Worm (Caenorhabditis elegans) whole organism, L1 larva: Measurements from ENCODE around the gene F23D12.3.

Experiments
- C04F5.9 ChIP-seq: sonication (generic microtip); optimal IDR thresholded peaks from 2 replicates; lab custom pipeline; 2016; ENCODE audit warnings: missing genetic modification characterization, missing compliant biosample characterization
- C16A3.4 ChIP-seq: fragments of 150-350 bp; optimal IDR thresholded peaks from 2 replicates; lab custom pipeline; 2014; ENCODE audit warnings: missing biosample characterization, missing genetic modification characterization
- C34B4.2 ChIP-seq: sonication (generic microtip); optimal IDR thresholded peaks from 2 replicates; lab custom pipeline; 2017; ENCODE audit warnings: mild to moderate bottlenecking, missing genetic modification characterization, missing compliant biosample characterization
- F16B12.6 ChIP-seq: fragments of 150-350 bp; optimal IDR thresholded peaks from 2 replicates; lab custom pipeline; 2014; ENCODE audit warnings: missing biosample characterization, missing genetic modification characterization
- Y116A8C.19 ChIP-seq: sonication (generic microtip); optimal IDR thresholded peaks from 2 replicates; lab custom pipeline; 2016; ENCODE audit warnings: missing compliant biosample characterization, missing genetic modification characterization, borderline replicate concordance
- aha-1 ChIP-seq: fragments of 150-350 bp; optimal IDR thresholded peaks from 2 replicates; lab custom pipeline; 2014; ENCODE audit warnings: missing biosample characterization, missing genetic modification characterization
- aly-2 ChIP-seq: fragments of 150-350 bp; optimal IDR thresholded peaks from 2 replicates; lab custom pipeline; 2014; ENCODE audit warnings: missing biosample characterization, missing genetic modification characterization
- ceh-63 ChIP-seq: fragments of 200-800 bp; sonication (Bioruptor generic); optimal IDR thresholded peaks from 2 replicates; lab custom pipeline; 2018; ENCODE audit warnings: mild to moderate bottlenecking, missing genetic modification characterization, missing compliant biosample characterization
- ceh-8 ChIP-seq: fragments of 200-800 bp; sonication (Bioruptor generic); optimal IDR thresholded peaks from 2 replicates; lab custom pipeline; 2018; ENCODE audit warnings: mild to moderate bottlenecking, missing genetic modification characterization, moderate library complexity, missing compliant biosample characterization
- ceh-88 ChIP-seq: fragments of 200-800 bp; sonication (Bioruptor generic); IDR thresholded peaks from 2 replicates; pipeline ENCODE4 v1.3.6; 2022; ENCODE audit warnings: missing genetic modification characterization, missing compliant biosample characterization
- ces-1 ChIP-seq: fragments of 150-350 bp; optimal IDR thresholded peaks from 2 replicates; lab custom pipeline; 2014; ENCODE audit warnings: missing biosample characterization, missing genetic modification reagents, missing genetic modification characterization
- efl-1 ChIP-seq, 4 experiments: fragments of 150-350 bp; optimal IDR thresholded peaks in 3 of 4; peaks in 1 of 4; 1 replicate in 1 of 4; 2 replicates in 3 of 4; lab custom pipeline; 2014; ENCODE audit warnings: missing biosample characterization in 2 of 4, missing genetic modification characterization in 2 of 4, missing genetic modification reagents in 2 of 4
- egl-13 ChIP-seq: sonication (generic microtip); optimal IDR thresholded peaks from 2 replicates; lab custom pipeline; 2016; ENCODE audit warnings: missing genotype, missing genetic modification reagents, missing genetic modification characterization, missing compliant biosample characterization
- egl-27 ChIP-seq, 2 experiments: fragments of 150-350 bp in 1 of 2; sonication (generic microtip); optimal IDR thresholded peaks; 3 replicates each; lab custom pipeline; 2017 to 2018; ENCODE audit warnings: missing biosample characterization in 2 of 2, missing genetic modification characterization in 2 of 2, missing genetic modification reagents in 2 of 2
- elt-2 ChIP-seq: sonication (generic microtip); optimal IDR thresholded peaks from 2 replicates; lab custom pipeline; 2016; ENCODE audit warnings: missing genetic modification characterization, mild to moderate bottlenecking, inconsistent platforms, missing compliant biosample characterization, missing genetic modification reagents
- elt-3 ChIP-seq, 6 experiments: fragments of 150-350 bp in 1 of 6; sonication (generic microtip); optimal IDR thresholded peaks; 2 replicates each; lab custom pipeline; 2017 to 2018; ENCODE audit warnings: missing biosample characterization in 6 of 6, missing genetic modification characterization in 6 of 6, inconsistent platforms in 1 of 6
- ets-5 ChIP-seq: fragments of 200-800 bp; sonication (Bioruptor generic); IDR thresholded peaks from 2 replicates; pipeline ENCODE4 v1.3.6; 2022; ENCODE audit warnings: missing genetic modification characterization, missing compliant biosample characterization
- fkh-10 ChIP-seq: sonication (generic microtip); optimal IDR thresholded peaks from 2 replicates; lab custom pipeline; 2017; ENCODE audit warnings: missing biosample characterization, missing genetic modification reagents, missing genetic modification characterization
- fkh-4 ChIP-seq: sonication (generic microtip); optimal IDR thresholded peaks from 2 replicates; lab custom pipeline; 2016; ENCODE audit warnings: missing compliant biosample characterization, missing genetic modification characterization, borderline replicate concordance
- fkh-8 ChIP-seq: sonication (generic microtip); optimal IDR thresholded peaks from 2 replicates; lab custom pipeline; 2016; ENCODE audit warnings: mild to moderate bottlenecking, missing genetic modification characterization, missing compliant biosample characterization
- fos-1 ChIP-seq: fragments of 150-350 bp; optimal IDR thresholded peaks from 2 replicates; lab custom pipeline; 2014; ENCODE audit warnings: missing biosample characterization, missing genetic modification characterization
- grh-1 ChIP-seq: fragments of 200-800 bp; sonication (Bioruptor generic); IDR thresholded peaks from 2 replicates; pipeline ENCODE4 v1.3.6; 2022; ENCODE audit warnings: missing genetic modification reagents, missing genetic modification characterization, missing compliant biosample characterization
- hlh-4 ChIP-seq: sonication (generic microtip); optimal IDR thresholded peaks from 2 replicates; lab custom pipeline; 2016; ENCODE audit warnings: mild to moderate bottlenecking, missing genetic modification characterization, missing compliant biosample characterization
- irx-1 ChIP-seq: sonication (generic microtip); optimal IDR thresholded peaks from 2 replicates; lab custom pipeline; 2016; ENCODE audit warnings: missing genetic modification characterization, missing compliant biosample characterization
- lin-13 ChIP-seq: fragments of 150-350 bp; optimal IDR thresholded peaks from 2 replicates; lab custom pipeline; 2014; ENCODE audit warnings: missing biosample characterization, missing genetic modification reagents, missing genetic modification characterization
- lin-35 ChIP-seq, 2 experiments: fragments of 150-350 bp; optimal IDR thresholded peaks; 2 replicates each; lab custom pipeline; 2014; ENCODE audit warnings: missing biosample characterization in 2 of 2, missing genetic modification characterization in 2 of 2, missing genetic modification reagents in 2 of 2
- lin-39 ChIP-seq: fragments of 150-350 bp; optimal IDR thresholded peaks from 2 replicates; lab custom pipeline; 2014; ENCODE audit warnings: missing biosample characterization, missing genetic modification reagents, missing genetic modification characterization
- lir-3 ChIP-seq: sonication (generic microtip); optimal IDR thresholded peaks from 2 replicates; lab custom pipeline; 2016; ENCODE audit warnings: mild to moderate bottlenecking, missing genetic modification characterization, moderate library complexity, missing compliant biosample characterization; ENCODE audit not compliant: poor library complexity
- mab-9 ChIP-seq: fragments of 200-800 bp; sonication (Bioruptor generic); IDR thresholded peaks from 2 replicates; pipeline ENCODE4 v1.3.6; 2022; ENCODE audit warnings: missing genetic modification reagents, missing genetic modification characterization, missing compliant biosample characterization
- mef-2 ChIP-seq: fragments of 150-350 bp; optimal IDR thresholded peaks from 2 replicates; lab custom pipeline; 2014; ENCODE audit warnings: missing biosample characterization, missing genetic modification characterization
- mep-1 ChIP-seq: fragments of 150-350 bp; optimal IDR thresholded peaks from 2 replicates; lab custom pipeline; 2014; ENCODE audit warnings: missing biosample characterization, missing genetic modification characterization
- nhr-11 ChIP-seq: fragments of 150-350 bp; optimal IDR thresholded peaks from 2 replicates; lab custom pipeline; 2014; ENCODE audit warnings: missing biosample characterization, missing genetic modification characterization
- nhr-12 ChIP-seq: sonication (generic microtip); optimal IDR thresholded peaks from 2 replicates; lab custom pipeline; 2017; ENCODE audit warnings: missing biosample characterization, missing genetic modification characterization
- nhr-20 ChIP-seq: sonication (generic microtip); optimal IDR thresholded peaks from 2 replicates; lab custom pipeline; 2016; ENCODE audit warnings: mild to moderate bottlenecking, missing genetic modification characterization, missing compliant biosample characterization
- nhr-237 ChIP-seq: fragments of 150-350 bp; optimal IDR thresholded peaks from 2 replicates; lab custom pipeline; 2014; ENCODE audit warnings: missing biosample characterization, missing genetic modification characterization
- nhr-28 ChIP-seq: fragments of 150-350 bp; optimal IDR thresholded peaks from 2 replicates; lab custom pipeline; 2014; ENCODE audit warnings: missing biosample characterization, missing genetic modification characterization
- nhr-71 ChIP-seq: sonication (generic microtip); optimal IDR thresholded peaks from 2 replicates; lab custom pipeline; 2016; ENCODE audit warnings: mild to moderate bottlenecking, missing genetic modification characterization, moderate library complexity, missing compliant biosample characterization
- nhr-76 ChIP-seq: sonication (generic microtip); optimal IDR thresholded peaks from 2 replicates; lab custom pipeline; 2017; ENCODE audit warnings: missing biosample characterization, missing genetic modification characterization
- nhr-84 ChIP-seq: sonication (generic microtip); optimal IDR thresholded peaks from 2 replicates; lab custom pipeline; 2017; ENCODE audit warnings: missing biosample characterization, missing genetic modification characterization
- nhr-90 ChIP-seq: sonication (generic microtip); optimal IDR thresholded peaks from 2 replicates; lab custom pipeline; 2016; ENCODE audit warnings: mild to moderate bottlenecking, missing genetic modification characterization, missing compliant biosample characterization; ENCODE audit not compliant: poor library complexity
- pag-3 ChIP-seq: sonication (generic microtip); optimal IDR thresholded peaks from 2 replicates; lab custom pipeline; 2017; ENCODE audit warnings: missing genetic modification characterization, mild to moderate bottlenecking, missing compliant biosample characterization, antibody characterized with exemption, borderline replicate concordance; ENCODE audit not compliant: insufficient read depth
- pax-3 ChIP-seq: fragments of 200-800 bp; sonication (Bioruptor generic); optimal IDR thresholded peaks from 2 replicates; lab custom pipeline; 2018; ENCODE audit warnings: mild to moderate bottlenecking, missing genetic modification characterization, moderate library complexity, missing compliant biosample characterization
- skn-1 ChIP-seq: fragments of 150-350 bp; optimal IDR thresholded peaks from 2 replicates; lab custom pipeline; 2014; ENCODE audit warnings: missing biosample characterization, missing genetic modification characterization
- snpc-4 ChIP-seq: fragments of 150-350 bp; optimal IDR thresholded peaks from 2 replicates; lab custom pipeline; 2014; ENCODE audit warnings: missing biosample characterization, missing genetic modification characterization
- sox-4 ChIP-seq: sonication (generic microtip); optimal IDR thresholded peaks from 2 replicates; lab custom pipeline; 2016; ENCODE audit warnings: missing genetic modification characterization, missing compliant biosample characterization
- sptf-1 ChIP-seq: fragments of 150-350 bp; optimal IDR thresholded peaks from 2 replicates; lab custom pipeline; 2014; ENCODE audit warnings: missing biosample characterization, missing genetic modification characterization
- tbx-2 ChIP-seq: sonication (generic microtip); optimal IDR thresholded peaks from 2 replicates; lab custom pipeline; 2016; ENCODE audit warnings: missing genetic modification characterization, missing compliant biosample characterization
- unc-130 ChIP-seq: fragments of 150-350 bp; optimal IDR thresholded peaks from 2 replicates; lab custom pipeline; 2017; ENCODE audit warnings: missing biosample characterization, missing genetic modification characterization, inconsistent platforms
- unc-30 ChIP-seq: sonication (generic microtip); optimal IDR thresholded peaks from 2 replicates; lab custom pipeline; 2017; ENCODE audit warnings: missing biosample characterization, missing genetic modification characterization
- vab-15 ChIP-seq: sonication (generic microtip); optimal IDR thresholded peaks from 2 replicates; lab custom pipeline; 2017; ENCODE audit warnings: missing genotype, mild to moderate bottlenecking, missing genetic modification characterization, missing compliant biosample characterization
- xbp-1 ChIP-seq: sonication (generic microtip); optimal IDR thresholded peaks from 2 replicates; lab custom pipeline; 2016; ENCODE audit warnings: missing genetic modification characterization, missing compliant biosample characterization
- ztf-11 ChIP-seq, 2 experiments: sonication (generic microtip); optimal IDR thresholded peaks; 2 replicates each; lab custom pipeline; 2016 to 2017; ENCODE audit warnings: missing genetic modification characterization in 2 of 2, missing biosample characterization in 1 of 2, missing compliant biosample characterization in 1 of 2

Gene F23D12.3

ce11 chrX:14489945-14490344, 47.5 kb downstream of the F23D12.3 start, which contains the start of gene his-24 (continued):
- TF ChIP-seq ets-5 = no peak
- no peak for TF ChIP-seq nhr-28 (tag; lab: Kevin White, UChicago)
- peak; percentile 39 to 73 for TF ChIP-seq lin-35 (GFP tag; optimal IDR thresholded peaks at IDR 0.05; lab: Kevin White, UChicago)
- TF ChIP-seq xbp-1 (tag; lab: Kevin White, UChicago) = peak; percentile 68
- peak; percentile 43 for TF ChIP-seq skn-1 (tag; lab: Kevin White, UChicago)
- TF ChIP-seq lin-13 = peak; percentile 52
- peak; percentile 14 for TF ChIP-seq lin-39 (tag; lab: Kevin White, UChicago)
- TF ChIP-seq C16A3.4 (tag; lab: Kevin White, UChicago) = peak; percentile 80
- peak; percentile 72 for TF ChIP-seq fkh-8 (tag; lab: Kevin White, UChicago)
- no peak for TF ChIP-seq hlh-4 (tag; lab: Kevin White, UChicago)
- TF ChIP-seq efl-1 (optimal IDR thresholded peaks at IDR 0.05; lab: Kevin White, UChicago) = peak; percentile 46 to 48
- peak in 1 of 2 experiments; percentile 53 for TF ChIP-seq efl-1 (GFP tag; optimal IDR thresholded peaks at IDR 0.05 in 1 of 2; lab: Kevin White, UChicago)
- peak; percentile 54 for TF ChIP-seq snpc-4
- peak; percentile 35 for TF ChIP-seq mep-1 (tag; lab: Kevin White, UChicago)
- no peak for TF ChIP-seq egl-13
- no peak for TF ChIP-seq ceh-88
- no peak for TF ChIP-seq nhr-84
- TF ChIP-seq F16B12.6 = peak; percentile 28
- peak; percentile 18 for TF ChIP-seq pax-3 (tag; lab: Kevin White, UChicago)
- no peak for TF ChIP-seq fkh-4 (tag; lab: Kevin White, UChicago)
- peak in 2 of 6 experiments; percentile 9 to 56 for TF ChIP-seq elt-3 (tag; optimal IDR thresholded peaks at IDR 0.05; lab: Kevin White, UChicago)
- peak; percentile 52 for TF ChIP-seq ceh-8 (GFP tag; lab: Kevin White, UChicago)
- peak; percentile 64 for TF ChIP-seq irx-1 (tag; lab: Kevin White, UChicago)
- no peak for TF ChIP-seq mef-2 (tag; lab: Kevin White, UChicago)
- no peak for TF ChIP-seq unc-130 (tag; lab: Kevin White, UChicago)
- peak; percentile 40 for TF ChIP-seq vab-15 (tag; lab: Kevin White, UChicago)
- peak; percentile 79 for TF ChIP-seq nhr-20 (tag; lab: Kevin White, UChicago)
- TF ChIP-seq tbx-2 (tag; lab: Kevin White, UChicago) = peak; percentile 72
- no peak for TF ChIP-seq nhr-76
- TF ChIP-seq ztf-11 (tag; optimal IDR thresholded peaks at IDR 0.05; lab: Kevin White, UChicago) = peak in 1 of 2 experiments; percentile 70
- TF ChIP-seq sptf-1 (tag; lab: Kevin White, UChicago) = no peak
- TF ChIP-seq Y116A8C.19 = no peak
- no peak for TF ChIP-seq C34B4.2 (tag; lab: Kevin White, UChicago)
- no peak for TF ChIP-seq aha-1 (tag; lab: Kevin White, UChicago)
- TF ChIP-seq nhr-90 = peak; percentile 62
- TF ChIP-seq nhr-71 = peak; percentile 84
- peak; percentile 68 for TF ChIP-seq grh-1 (GFP tag; lab: Robert Waterston, UW)
- TF ChIP-seq egl-27 (tag; optimal IDR thresholded peaks at IDR 0.05; lab: Kevin White, UChicago) = no peak
- peak; percentile 12 for TF ChIP-seq fos-1
- no peak for TF ChIP-seq nhr-237 (tag; lab: Kevin White, UChicago)
- TF ChIP-seq nhr-12 (tag; lab: Kevin White, UChicago) = no peak
- TF ChIP-seq unc-30 (tag; lab: Kevin White, UChicago) = no peak
- peak; percentile 50 for TF ChIP-seq fkh-10 (GFP tag; lab: Kevin White, UChicago)
- TF ChIP-seq mab-9 (GFP tag; lab: Robert Waterston, UW) = peak; percentile 65
- TF ChIP-seq aly-2 (tag; lab: Kevin White, UChicago) = no peak
- peak; percentile 33 for TF ChIP-seq C04F5.9 (tag; lab: Kevin White, UChicago)
- TF ChIP-seq ces-1 (GFP tag; lab: Kevin White, UChicago) = no peak
- TF ChIP-seq sox-4 (tag; lab: Kevin White, UChicago) = no peak
- no peak for TF ChIP-seq ceh-63 (GFP tag; lab: Kevin White, UChicago)
- no peak for TF ChIP-seq lir-3
- TF ChIP-seq nhr-11 (tag; lab: Kevin White, UChicago) = no peak
- no peak for TF ChIP-seq pag-3 (tag; lab: Kevin White, UChicago)
- TF ChIP-seq elt-2 = no peak
